Worm (Caenorhabditis elegans): ENCODE results near the gene ZK896.4.

The ZK896.4 gene

ce11 chrIV:12840348-12840747, 42.7 kb downstream of the ZK896.4 start (continued):
- TF ChIP-seq egl-43 (GFP tag; IDR thresholded peaks at IDR 0.05) (no peak), arid-1 (GFP tag; conservative IDR thresholded peaks at IDR 0.05) (0 out of 2 replicates have a peak, but pooled peaks have one; percentile 28), nhr-10 (tag; optimal IDR thresholded peaks at IDR 0.05) (no peak), fos-1 (tag; optimal IDR thresholded peaks at IDR 0.05) (no peak), php-3 (GFP tag; IDR thresholded peaks at IDR 0.05) (no peak), unc-130 (GFP tag; optimal IDR thresholded peaks at IDR 0.05) (no peak), pha-4 (GFP tag; IDR thresholded peaks at IDR 0.05) (no peak), pha-4 (tag; optimal IDR thresholded peaks at IDR 0.05) (peak; percentile 36), aha-1 (tag) (no peak), lim-7 (GFP tag; IDR thresholded peaks at IDR 0.05) (no peak), rbr-2 (tag; optimal IDR thresholded peaks at IDR 0.05) (peak; percentile 19), lsy-2 (tag; optimal IDR thresholded peaks at IDR 0.05) (no peak), nhr-42 (GFP tag; IDR thresholded peaks at IDR 0.05) (no peak), mxl-3 (GFP tag; optimal IDR thresholded peaks at IDR 0.05) (no peak), dpl-1 (GFP tag; optimal IDR thresholded peaks at IDR 0.05) (no peak), dmd-8 (GFP tag; IDR thresholded peaks at IDR 0.05) (no peak), ztf-11 (tag; optimal IDR thresholded peaks at IDR 0.05) (no peak), nhr-11 (tag; optimal IDR thresholded peaks at IDR 0.05) (no peak), nhr-77 (tag; optimal IDR thresholded peaks at IDR 0.05) (no peak), set-16 (GFP tag; IDR thresholded peaks at IDR 0.05) (no peak), nhr-237 (tag; optimal IDR thresholded peaks at IDR 0.05) (no peak), fkh-10 (GFP tag; optimal IDR thresholded peaks at IDR 0.05) (no peak), unc-62 (GFP tag; optimal IDR thresholded peaks at IDR 0.05 in 1 of 2) (no peak), unc-62 (tag; optimal IDR thresholded peaks at IDR 0.05) (no peak), sdz-12 (GFP tag; optimal IDR thresholded peaks at IDR 0.05) (no peak), vab-7 (GFP tag; IDR thresholded peaks at IDR 0.05) (no peak), F44E2.7 (GFP tag; IDR thresholded peaks at IDR 0.05) (no peak), snpc-1.2 (GFP tag; IDR thresholded peaks at IDR 0.05) (0 out of 2 replicates have a peak, but pooled peaks have one; percentile 19), nhr-6 (tag; optimal IDR thresholded peaks at IDR 0.05) (no peak), egl-27 (tag; optimal IDR thresholded peaks at IDR 0.05) (no peak), ZK546.5 (tag; optimal IDR thresholded peaks at IDR 0.05) (no peak), ceh-20 (GFP tag; IDR thresholded peaks at IDR 0.05) (no peak), hif-1 (tag; optimal IDR thresholded peaks at IDR 0.05) (no peak), daf-19 (GFP tag; conservative IDR thresholded peaks at IDR 0.05) (no peak), R02D3.7 (tag; optimal IDR thresholded peaks at IDR 0.05) (no peak), ama-1 (optimal IDR thresholded peaks at IDR 0.05) (peak; percentile 84), mxl-2 (GFP tag; conservative IDR thresholded peaks at IDR 0.05) (no peak), attf-4 (tag; optimal IDR thresholded peaks at IDR 0.05) (no peak), spr-3 (GFP tag; optimal IDR thresholded peaks at IDR 0.05) (no peak), lin-1 (GFP tag; IDR thresholded peaks at IDR 0.05) (0 out of 2 replicates have a peak, but pooled peaks have one; percentile 25), dmd-9 (GFP tag; IDR thresholded peaks at IDR 0.05) (no peak), nhr-48 (tag; optimal IDR thresholded peaks at IDR 0.05) (no peak), saeg-2 (GFP tag; IDR thresholded peaks at IDR 0.05) (no peak), gei-8 (GFP tag; optimal IDR thresholded peaks at IDR 0.05) (no peak), snpc-4 (tag; optimal IDR thresholded peaks at IDR 0.05) (no peak), lin-13 (GFP tag; optimal IDR thresholded peaks at IDR 0.05) (no peak), zfp-3 (GFP tag; conservative IDR thresholded peaks at IDR 0.05) (no peak), cey-2 (tag; optimal IDR thresholded peaks at IDR 0.05; ENCODE audit: borderline replicate concordance, insufficient read depth) (no peak), lin-15B (tag; optimal IDR thresholded peaks at IDR 0.05) (no peak), nhr-25 (tag; optimal IDR thresholded peaks at IDR 0.05; ENCODE audit: borderline replicate concordance, insufficient read depth) (no peak), ZK337.2 (GFP tag; IDR thresholded peaks at IDR 0.05) (no peak), lin-29 (GFP tag; IDR thresholded peaks at IDR 0.05) (no peak), unc-39 (tag; optimal IDR thresholded peaks at IDR 0.05) (no peak)
